Fruit fly (Drosophila melanogaster): ENCODE data around the gene CG31815.

Gene CG31815

DNA sequence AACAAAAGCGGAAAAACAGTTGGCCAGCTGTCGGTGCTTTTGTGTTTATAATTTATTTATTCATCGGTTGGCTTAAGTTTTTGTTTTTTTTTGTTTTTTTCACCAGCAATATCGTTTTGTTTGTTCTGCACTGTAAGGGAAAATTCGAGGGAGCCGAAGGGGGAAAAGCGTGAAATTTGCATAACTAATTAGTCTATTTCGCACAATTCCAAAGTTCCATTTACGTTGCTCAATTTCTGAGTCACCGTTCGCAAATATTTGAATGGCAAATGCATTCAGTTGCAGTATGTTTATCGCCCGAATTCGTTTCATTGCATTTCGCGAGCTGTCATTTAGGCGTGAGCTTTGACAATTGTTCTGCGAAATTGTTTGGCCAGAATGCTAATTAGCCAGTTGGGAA is 47.9 kb downstream of the CG31815 start:
- TF ChIP-seq tj (GFP tag; optimal IDR thresholded peaks at IDR 0.05), result peak; percentile 81
- no peak for TF ChIP-seq Mnt (GFP tag; optimal IDR thresholded peaks at IDR 0.05)
- peak; percentile 96 for TF ChIP-seq kay (GFP tag; ENCODE audit: borderline replicate concordance)
- TF ChIP-seq toe (GFP tag; optimal IDR thresholded peaks at IDR 0.05), result peak; percentile 59
- TF ChIP-seq CG12768 (GFP tag; optimal IDR thresholded peaks at IDR 0.05), result peak; percentile 60

dm6 chr2L:16656692-16657109 is 51.1 kb downstream of the CG31815 start:
- TF ChIP-seq CG14711 (tag; optimal IDR thresholded peaks at IDR 0.05) (peak; percentile 67), CG7101 (tag; optimal IDR thresholded peaks at IDR 0.05) (peak; percentile 66), pad (GFP tag; optimal IDR thresholded peaks at IDR 0.05) (peak; percentile 33), Hr96 (GFP tag; optimal IDR thresholded peaks at IDR 0.05) (peak; percentile 28), CG11617 (GFP tag; optimal IDR thresholded peaks at IDR 0.05) (no peak), CG33017 (tag; optimal IDR thresholded peaks at IDR 0.05) (peak; percentile 49), toe (GFP tag; optimal IDR thresholded peaks at IDR 0.05) (peak; percentile 41), kay (GFP tag; ENCODE audit: borderline replicate concordance) (no peak), CG7045 (GFP tag; optimal IDR thresholded peaks at IDR 0.05) (peak; percentile 2), tj (GFP tag; optimal IDR thresholded peaks at IDR 0.05) (peak; percentile 32), CG1620 (GFP tag; optimal IDR thresholded peaks at IDR 0.05) (peak; percentile 22), CG5204 (GFP tag; optimal IDR thresholded peaks at IDR 0.05) (peak; percentile 46), CG12768 (GFP tag; optimal IDR thresholded peaks at IDR 0.05) (no peak)

Measured in whole organism, adult.